Fruit fly (Drosophila melanogaster): ENCODE measurements around the gene CG31883.

The CG31883 gene

dm6 chr2L:9498185-9498984, 29.9 kb upstream of the CG31883 start:
- TF ChIP-seq D1 (tag; optimal IDR thresholded peaks at IDR 0.05) = no peak
- TF ChIP-seq rn (GFP tag; IDR thresholded peaks at IDR 0.05) = no peak
- TF ChIP-seq CG13204 (GFP tag; optimal IDR thresholded peaks at IDR 0.05) = no peak
- no peak for TF ChIP-seq CG12605 (GFP tag; IDR thresholded peaks at IDR 0.05)
- TF ChIP-seq CG14655 (GFP tag; optimal IDR thresholded peaks at IDR 0.05) = peak; percentile 56
- TF ChIP-seq EcR (GFP tag; optimal IDR thresholded peaks at IDR 0.05) = peak; percentile 8
- peak; percentile 51 for TF ChIP-seq Snoo (tag; optimal IDR thresholded peaks at IDR 0.05)
- TF ChIP-seq Pif1B (GFP tag; optimal IDR thresholded peaks at IDR 0.05) = peak; percentile 14
- peak; percentile 11 for TF ChIP-seq Pif1A (GFP tag; optimal IDR thresholded peaks at IDR 0.05)
- TF ChIP-seq CG15710 (tag; optimal IDR thresholded peaks at IDR 0.05) = peak; percentile 21
- peak; percentile 43 for TF ChIP-seq Ets98B (GFP tag; IDR thresholded peaks at IDR 0.05)
- peak; percentile 39 for TF ChIP-seq CG17806 (tag; optimal IDR thresholded peaks at IDR 0.05)
- peak; percentile 37 for TF ChIP-seq CG9948 (tag; optimal IDR thresholded peaks at IDR 0.05)
- peak; percentile 58 for TF ChIP-seq CG8159 (tag; optimal IDR thresholded peaks at IDR 0.05)
- no peak for TF ChIP-seq fd96Ca (GFP tag; IDR thresholded peaks at IDR 0.05)
- peak; percentile 35 for TF ChIP-seq CG34367 (tag; optimal IDR thresholded peaks at IDR 0.05)
- peak; percentile 53 for TF ChIP-seq CG8301 (tag; optimal IDR thresholded peaks at IDR 0.05)
- TF ChIP-seq CG10348 (GFP tag; IDR thresholded peaks at IDR 0.05) = no peak
- TF ChIP-seq gl (tag; optimal IDR thresholded peaks at IDR 0.05) = no peak
- TF ChIP-seq CG4496 (GFP tag; IDR thresholded peaks at IDR 0.05) = peak; percentile 55; the same call in 1 of the 3 replicates
- TF ChIP-seq CG32121 (GFP tag; IDR thresholded peaks at IDR 0.05) = no peak; the same call in 1 of the 2 replicates

- no peak for TF ChIP-seq Ets98B (GFP tag; IDR thresholded peaks at IDR 0.05)
- TF ChIP-seq CG12605 (GFP tag; IDR thresholded peaks at IDR 0.05) = no peak
- no peak for TF ChIP-seq rn (GFP tag; IDR thresholded peaks at IDR 0.05)
- no peak for TF ChIP-seq CG8301 (tag; optimal IDR thresholded peaks at IDR 0.05)
- no peak for TF ChIP-seq CG15710 (tag; optimal IDR thresholded peaks at IDR 0.05)
- TF ChIP-seq Snoo (tag; optimal IDR thresholded peaks at IDR 0.05) = no peak
- TF ChIP-seq CG14655 (GFP tag; optimal IDR thresholded peaks at IDR 0.05) = no peak
- no peak for TF ChIP-seq CG32121 (GFP tag; IDR thresholded peaks at IDR 0.05)
- TF ChIP-seq CG10348 (GFP tag; IDR thresholded peaks at IDR 0.05) = no peak
- TF ChIP-seq CG34367 (tag; optimal IDR thresholded peaks at IDR 0.05) = no peak
- TF ChIP-seq CG17806 (tag; optimal IDR thresholded peaks at IDR 0.05) = no peak
- no peak for TF ChIP-seq CG9948 (tag; optimal IDR thresholded peaks at IDR 0.05)
Measured at dm6 chr2L:9498985-9499249, 29.4 kb upstream of the CG31883 start.

DNA sequence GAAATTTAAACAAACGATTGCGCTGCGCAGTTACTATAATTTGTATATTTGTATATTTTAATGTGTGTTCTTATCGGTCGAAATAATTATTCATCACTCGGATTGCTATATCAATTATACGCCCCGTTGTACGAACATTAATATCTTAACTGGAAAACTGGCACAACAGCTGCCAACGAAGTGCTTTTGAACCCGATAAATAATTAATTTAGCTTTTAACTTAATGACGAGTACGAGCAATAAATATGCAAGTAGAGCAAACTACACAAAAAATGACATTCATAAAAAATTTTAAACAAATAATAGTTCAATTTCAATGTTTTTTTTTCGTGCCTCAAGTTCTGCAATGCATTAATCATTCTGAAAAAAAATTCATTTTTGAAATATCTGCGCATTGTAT, 27.9 kb upstream of the CG31883 start:
- TF ChIP-seq CG9948 (tag; optimal IDR thresholded peaks at IDR 0.05) (no peak), CG34367 (tag; optimal IDR thresholded peaks at IDR 0.05) (no peak), Pif1A (GFP tag; optimal IDR thresholded peaks at IDR 0.05) (no peak), Snoo (tag; optimal IDR thresholded peaks at IDR 0.05) (no peak), CG15710 (tag; optimal IDR thresholded peaks at IDR 0.05) (no peak), CG8301 (tag; optimal IDR thresholded peaks at IDR 0.05) (no peak)

DNA sequence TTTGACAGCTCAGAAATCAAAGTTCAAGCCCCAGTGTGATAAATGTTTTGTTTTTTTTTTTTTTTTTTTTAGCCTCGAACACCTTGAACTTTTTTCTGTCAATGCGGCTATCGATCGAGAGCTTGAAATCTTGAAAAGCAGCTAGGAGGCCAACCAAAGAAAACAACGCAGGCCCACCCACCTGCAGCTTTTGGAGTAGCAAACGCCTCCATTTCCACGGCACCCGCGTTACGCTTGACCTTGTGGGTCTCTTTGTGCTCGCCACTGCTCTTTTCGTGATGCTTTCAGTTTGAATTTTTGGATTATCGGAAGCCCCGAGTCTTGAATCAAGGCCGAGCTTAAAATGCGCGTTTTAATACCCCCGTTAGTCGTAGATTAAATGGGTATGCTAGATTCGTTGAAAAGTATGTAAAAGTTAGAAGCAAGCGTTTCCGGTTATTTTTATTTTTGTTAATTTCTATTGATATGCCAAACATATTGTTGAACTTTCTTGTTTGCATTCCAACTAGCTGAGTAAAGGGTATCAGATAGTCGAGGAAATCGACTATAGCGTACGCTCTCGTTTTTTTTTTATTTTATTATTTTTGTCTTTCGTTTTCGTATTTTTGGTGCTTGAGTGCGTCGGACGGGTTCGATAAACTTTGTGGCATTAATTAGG, 25.4 kb upstream of the CG31883 start:
- TF ChIP-seq CG12605 (GFP tag; IDR thresholded peaks at IDR 0.05) (no peak), CG15710 (tag; optimal IDR thresholded peaks at IDR 0.05) (no peak), CG34367 (tag; optimal IDR thresholded peaks at IDR 0.05) (no peak), Pif1A (GFP tag; optimal IDR thresholded peaks at IDR 0.05) (no peak), gl (tag; optimal IDR thresholded peaks at IDR 0.05) (no peak), Snoo (tag; optimal IDR thresholded peaks at IDR 0.05) (no peak), CG9948 (tag; optimal IDR thresholded peaks at IDR 0.05) (no peak), CG8301 (tag; optimal IDR thresholded peaks at IDR 0.05) (no peak), fd96Ca (GFP tag; IDR thresholded peaks at IDR 0.05) (no peak), Pif1B (GFP tag; optimal IDR thresholded peaks at IDR 0.05) (no peak), CG13204 (GFP tag; optimal IDR thresholded peaks at IDR 0.05) (no peak), CG4496 (GFP tag; IDR thresholded peaks at IDR 0.05) (no peak), D1 (tag; optimal IDR thresholded peaks at IDR 0.05) (no peak), Ets98B (GFP tag; IDR thresholded peaks at IDR 0.05) (no peak), CG8159 (tag; optimal IDR thresholded peaks at IDR 0.05) (no peak), CG10348 (GFP tag; IDR thresholded peaks at IDR 0.05) (no peak), CG17806 (tag; optimal IDR thresholded peaks at IDR 0.05) (no peak), CG32121 (GFP tag; IDR thresholded peaks at IDR 0.05) (no peak), CG14655 (GFP tag; optimal IDR thresholded peaks at IDR 0.05) (no peak), EcR (GFP tag; optimal IDR thresholded peaks at IDR 0.05) (no peak)

DNA sequence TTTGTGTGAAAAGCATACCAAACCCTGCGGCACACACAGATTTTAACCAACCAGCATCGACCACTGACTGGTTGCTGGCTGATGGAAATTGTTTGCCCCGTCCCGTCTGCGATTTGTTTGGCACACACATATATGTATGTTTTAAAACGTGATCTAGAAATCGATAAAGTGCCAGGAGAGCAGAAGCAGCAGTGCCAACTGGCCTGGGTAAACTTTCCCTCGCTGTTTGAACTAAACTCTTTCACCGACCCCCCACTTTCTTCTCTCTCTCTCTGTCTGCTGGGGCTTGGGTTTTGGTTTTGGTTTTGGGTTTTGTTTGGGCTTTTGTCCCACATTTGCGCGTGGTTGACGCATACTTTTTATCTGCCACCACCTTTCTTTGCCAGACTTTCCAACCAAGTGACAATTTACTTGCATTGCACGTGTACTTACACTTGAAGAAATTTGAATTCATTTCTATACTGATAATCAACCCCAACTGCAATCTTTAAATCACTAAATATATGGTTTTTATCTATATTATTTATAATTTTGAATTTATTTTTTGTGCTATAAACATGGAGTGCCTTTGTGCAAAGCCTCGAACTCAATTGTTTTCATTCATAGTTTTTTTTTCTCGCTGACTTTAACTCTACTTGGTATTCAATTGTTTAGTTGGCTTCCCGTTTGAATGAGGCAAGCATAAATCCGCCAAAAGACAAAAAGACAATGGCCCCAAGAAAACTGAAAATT, 22.8 kb upstream of the CG31883 start:
- TF ChIP-seq CG4496 (GFP tag; IDR thresholded peaks at IDR 0.05) (peak; percentile 34; the same call in 1 of the 3 replicates), CG8301 (tag; optimal IDR thresholded peaks at IDR 0.05) (peak; percentile 12), CG13204 (GFP tag; optimal IDR thresholded peaks at IDR 0.05) (no peak), CG17806 (tag; optimal IDR thresholded peaks at IDR 0.05) (no peak), CG8159 (tag; optimal IDR thresholded peaks at IDR 0.05) (peak; percentile 5), Pif1A (GFP tag; optimal IDR thresholded peaks at IDR 0.05) (peak; percentile 8), EcR (GFP tag; optimal IDR thresholded peaks at IDR 0.05) (no peak), Snoo (tag; optimal IDR thresholded peaks at IDR 0.05) (peak; percentile 18), CG32121 (GFP tag; IDR thresholded peaks at IDR 0.05) (peak; percentile 44; the same call in 1 of the 2 replicates), Ets98B (GFP tag; IDR thresholded peaks at IDR 0.05) (0 out of 2 replicates have a peak, but pooled peaks have one; percentile 10), CG14655 (GFP tag; optimal IDR thresholded peaks at IDR 0.05) (peak; percentile 37)
